Worm (Caenorhabditis elegans) whole organism, L4/young adult: ENCODE results near the gene unc-47.

ENCODE experiments used
- W03F9.2 ChIP-seq: fragments of 150-350 bp; optimal IDR thresholded peaks from 2 replicates; lab custom pipeline; 2014; ENCODE audit warnings: missing biosample characterization, missing genetic modification characterization
- dao-5 ChIP-seq: sonication (generic microtip); optimal IDR thresholded peaks from 2 replicates; lab custom pipeline; 2016; ENCODE audit warnings: missing genotype, missing genetic modification characterization, moderate library complexity, missing compliant biosample characterization
- him-1 ChIP-seq: sonication (generic microtip); optimal IDR thresholded peaks from 2 replicates; lab custom pipeline; 2016; ENCODE audit warnings: missing genotype, missing genetic modification reagents, missing genetic modification characterization, missing compliant biosample characterization

DNA sequence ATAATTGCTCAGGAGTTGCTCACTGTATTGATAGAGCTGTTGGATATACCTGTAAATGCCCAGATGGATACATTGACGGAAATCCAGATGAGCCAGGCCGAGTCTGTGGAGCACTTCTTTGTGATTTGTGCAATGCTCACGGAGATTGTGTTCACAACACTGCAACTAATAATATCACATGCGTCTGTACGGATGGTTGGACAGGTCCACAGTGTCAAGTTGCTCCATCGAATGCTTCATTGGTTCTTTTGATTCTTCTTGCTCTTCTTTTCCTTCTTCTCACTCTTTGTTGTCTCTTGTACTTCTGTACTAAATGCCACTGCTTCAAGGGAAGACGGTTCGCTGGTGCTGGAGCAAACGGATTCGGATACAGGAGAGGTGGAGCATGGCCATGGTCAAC is 4.2 kb downstream of the unc-47 start:
- no peak for TF ChIP-seq him-1
- no peak for TF ChIP-seq dao-5
- TF ChIP-seq W03F9.2 (tag; lab: Kevin White, UChicago): no peak
